Worm (Caenorhabditis elegans) whole organism, young adult: ENCODE results near the gene C07A9.10.
A peak's percentile ranks its signal among the peaks of the same experiment; 100 is the strongest.

Experiments
- B0336.3 ChIP-seq: fragments of 200-800 bp; sonication (Bioruptor generic); IDR thresholded peaks from 2 replicates; pipeline ENCODE4 v1.3.6; 2022; ENCODE audit warnings: missing genetic modification characterization, missing compliant biosample characterization
- D2030.7 ChIP-seq: fragments of 200-800 bp; sonication (Bioruptor generic); IDR thresholded peaks from 2 replicates; pipeline ENCODE4 v1.3.6; 2022; ENCODE audit warnings: missing genetic modification reagents, missing genetic modification characterization, missing compliant biosample characterization
- F10E7.11 ChIP-seq: sonication (generic microtip); optimal IDR thresholded peaks from 2 replicates; lab custom pipeline; 2017; ENCODE audit warnings: mild to moderate bottlenecking, missing genetic modification characterization, moderate library complexity, missing compliant biosample characterization
- F39B2.1 ChIP-seq: fragments of 200-800 bp; sonication (Bioruptor generic); IDR thresholded peaks from 2 replicates; pipeline ENCODE4 v1.3.6; 2022; ENCODE audit warnings: missing genetic modification reagents, missing genetic modification characterization, missing compliant biosample characterization
- F55B11.4 ChIP-seq: sonication (generic microtip); optimal IDR thresholded peaks from 2 replicates; lab custom pipeline; 2016; ENCODE audit warnings: missing compliant biosample characterization, missing genetic modification characterization, borderline replicate concordance; ENCODE audit not compliant: insufficient read depth
- F57A8.1 ChIP-seq: fragments of 200-800 bp; sonication (Bioruptor generic); optimal IDR thresholded peaks from 2 replicates; lab custom pipeline; 2018; ENCODE audit warnings: mild to moderate bottlenecking, missing genetic modification characterization, moderate library complexity, missing compliant biosample characterization
- K11D2.4 ChIP-seq: fragments of 200-800 bp; sonication (Bioruptor generic); IDR thresholded peaks from 2 replicates; pipeline ENCODE4 v1.3.6; 2022; ENCODE audit warnings: missing genetic modification reagents, missing genetic modification characterization, missing compliant biosample characterization
- K12H6.12 ChIP-seq: fragments of 200-800 bp; sonication (Bioruptor generic); optimal IDR thresholded peaks from 2 replicates; lab custom pipeline; 2018; ENCODE audit warnings: mild to moderate bottlenecking, missing genetic modification characterization, missing compliant biosample characterization
- Y53F4B.3 ChIP-seq: fragments of 200-800 bp; sonication (Bioruptor generic); IDR thresholded peaks from 2 replicates; pipeline ENCODE4 v1.3.6; 2022; ENCODE audit warnings: missing genetic modification reagents, missing genetic modification characterization, missing compliant biosample characterization
- Y53G8AR.9 ChIP-seq: fragments of 200-800 bp; sonication (Bioruptor generic); conservative IDR thresholded peaks from 2 replicates; pipeline ENCODE4 v1.3.6; 2022; ENCODE audit warnings: missing genetic modification reagents, missing genetic modification characterization, missing compliant biosample characterization
- Y56A3A.18 ChIP-seq: fragments of 200-800 bp; sonication (Bioruptor generic); IDR thresholded peaks from 2 replicates; pipeline ENCODE4 v1.3.6; 2022; ENCODE audit warnings: missing genetic modification reagents, missing genetic modification characterization, missing compliant biosample characterization
- Y95B8A.8 ChIP-seq: fragments of 200-800 bp; sonication (Bioruptor generic); IDR thresholded peaks from 2 replicates; pipeline ENCODE4 v1.3.6; 2022; ENCODE audit warnings: missing genetic modification reagents, missing genetic modification characterization, missing compliant biosample characterization
- ZK185.1 ChIP-seq: sonication (generic microtip); optimal IDR thresholded peaks from 2 replicates; lab custom pipeline; 2016; ENCODE audit warnings: mild to moderate bottlenecking, missing genetic modification characterization, missing compliant biosample characterization; ENCODE audit not compliant: poor library complexity, severe bottlenecking
- athp-1 ChIP-seq: sonication (generic microtip); optimal IDR thresholded peaks from 2 replicates; lab custom pipeline; 2017; ENCODE audit warnings: mild to moderate bottlenecking, missing genetic modification characterization, missing compliant biosample characterization
- attf-3 ChIP-seq: fragments of 200-800 bp; sonication (Bioruptor generic); conservative IDR thresholded peaks from 2 replicates; pipeline ENCODE4 v1.3.6; 2022; ENCODE audit warnings: missing genetic modification reagents, missing genetic modification characterization, missing compliant biosample characterization
- ceh-27 ChIP-seq: fragments of 200-800 bp; sonication (Bioruptor generic); optimal IDR thresholded peaks from 2 replicates; lab custom pipeline; 2018; ENCODE audit warnings: mild to moderate bottlenecking, missing genetic modification characterization, moderate library complexity, missing compliant biosample characterization
- dpff-1 ChIP-seq: sonication (generic microtip); optimal IDR thresholded peaks from 2 replicates; lab custom pipeline; 2017; ENCODE audit warnings: mild to moderate bottlenecking, missing genetic modification characterization, missing compliant biosample characterization
- egl-18 ChIP-seq: fragments of 200-800 bp; sonication (Bioruptor generic); IDR thresholded peaks from 2 replicates; pipeline ENCODE4 v1.3.6; 2022; ENCODE audit warnings: missing genetic modification reagents, missing genetic modification characterization, missing compliant biosample characterization
- egl-44 ChIP-seq: fragments of 200-800 bp; sonication (Bioruptor generic); IDR thresholded peaks from 2 replicates; pipeline ENCODE4 v1.3.6; 2022; ENCODE audit warnings: missing genetic modification reagents, missing genetic modification characterization, missing compliant biosample characterization
- egrh-3 ChIP-seq: fragments of 200-800 bp; sonication (Bioruptor generic); IDR thresholded peaks from 2 replicates; pipeline ENCODE4 v1.3.6; 2022; ENCODE audit warnings: missing genetic modification reagents, missing genetic modification characterization, missing compliant biosample characterization
- ets-4 ChIP-seq: fragments of 200-800 bp; sonication (Bioruptor generic); optimal IDR thresholded peaks from 2 replicates; lab custom pipeline; 2018; ENCODE audit warnings: mild to moderate bottlenecking, missing genetic modification characterization, missing compliant biosample characterization
- lin-26 ChIP-seq: fragments of 200-800 bp; sonication (Bioruptor generic); IDR thresholded peaks from 2 replicates; pipeline ENCODE4 v1.3.6; 2022; ENCODE audit warnings: missing genetic modification reagents, missing genetic modification characterization, missing compliant biosample characterization
- lin-35 ChIP-seq, 3 experiments: fragments of 150-350 bp in 2 of 3; sonication (generic microtip) in 1 of 3; optimal IDR thresholded peaks; 2 replicates each; lab custom pipeline; 2014 to 2018; ENCODE audit warnings: missing biosample characterization in 3 of 3, missing genetic modification characterization in 3 of 3, missing genetic modification reagents in 3 of 3
- mes-4 ChIP-seq: sonication (generic microtip); optimal IDR thresholded peaks from 2 replicates; lab custom pipeline; 2016; ENCODE audit warnings: missing genotype, missing genetic modification characterization, missing compliant biosample characterization
- nfya-1 ChIP-seq: sonication (generic microtip); optimal IDR thresholded peaks from 2 replicates; lab custom pipeline; 2017; ENCODE audit warnings: antibody characterized with exemption, missing compliant biosample characterization, missing genetic modification characterization, borderline replicate concordance; ENCODE audit not compliant: insufficient read depth
- nhr-90 ChIP-seq: sonication (generic microtip); optimal IDR thresholded peaks from 2 replicates; lab custom pipeline; 2016; ENCODE audit warnings: missing genotype, mild to moderate bottlenecking, missing genetic modification characterization, missing compliant biosample characterization
- repo-1 ChIP-seq: sonication (generic microtip); optimal IDR thresholded peaks from 2 replicates; lab custom pipeline; 2017; ENCODE audit warnings: mild to moderate bottlenecking, missing genetic modification characterization, missing compliant biosample characterization
- sdz-38 ChIP-seq: sonication (generic microtip); optimal IDR thresholded peaks from 2 replicates; lab custom pipeline; 2016; ENCODE audit warnings: missing genotype, missing genetic modification characterization, missing compliant biosample characterization
- sea-2 ChIP-seq: fragments of 200-800 bp; sonication (Bioruptor generic); IDR thresholded peaks from 2 replicates; pipeline ENCODE4 v1.3.6; 2022; ENCODE audit warnings: missing genetic modification characterization, missing compliant biosample characterization
- snpc-3.4 ChIP-seq: sonication (generic microtip); optimal IDR thresholded peaks from 2 replicates; lab custom pipeline; 2017; ENCODE audit warnings: missing genetic modification characterization, mild to moderate bottlenecking, missing compliant biosample characterization, antibody characterized with exemption, moderate library complexity, missing genotype, missing genetic modification reagents
- tbx-9 ChIP-seq: sonication (generic microtip); optimal IDR thresholded peaks from 2 replicates; lab custom pipeline; 2016; ENCODE audit warnings: borderline replicate concordance, missing genetic modification characterization, inconsistent platforms, missing compliant biosample characterization
- unc-62 ChIP-seq: fragments of 150-350 bp; optimal IDR thresholded peaks from 2 replicates; lab custom pipeline; 2014; ENCODE audit warnings: missing biosample characterization, missing genetic modification reagents, missing genetic modification characterization
- xnd-1 ChIP-seq: sonication (generic microtip); optimal IDR thresholded peaks from 2 replicates; lab custom pipeline; 2016; ENCODE audit warnings: missing genotype, missing genetic modification reagents, missing genetic modification characterization, missing compliant biosample characterization
- zim-3 ChIP-seq: sonication (generic microtip); optimal IDR thresholded peaks from 2 replicates; lab custom pipeline; 2017; ENCODE audit warnings: mild to moderate bottlenecking, missing genetic modification characterization, moderate library complexity, missing compliant biosample characterization
- ztf-28 ChIP-seq: fragments of 200-800 bp; sonication (Bioruptor generic); IDR thresholded peaks from 2 replicates; pipeline ENCODE4 v1.3.6; 2022; ENCODE audit warnings: missing genetic modification reagents, missing genetic modification characterization, missing compliant biosample characterization

Gene C07A9.10

ce11 chrIII:9665490-9666179 lies 20.2 kb downstream of the C07A9.10 start (continued):
- TF ChIP-seq K11D2.4 (GFP tag; lab: Robert Waterston, UW) (0 out of 2 replicates have a peak, but pooled peaks have one; percentile 27), ztf-28 (GFP tag; lab: Robert Waterston, UW) (no peak)

ce11 chrIII:9664484-9665221 lies 21.2 kb downstream of the C07A9.10 start:
- TF ChIP-seq Y53G8AR.9 (GFP tag; lab: Robert Waterston, UW) (0 out of 2 replicates have a peak, but pooled peaks have one; percentile 14), nfya-1 (tag; lab: Kevin White, UChicago) (no peak)

- TF ChIP-seq ZK185.1 (tag; lab: Kevin White, UChicago) = no peak
- no peak for TF ChIP-seq Y56A3A.18
- no peak for TF ChIP-seq unc-62 (GFP tag; lab: Kevin White, UChicago)
- TF ChIP-seq Y95B8A.8 (GFP tag; lab: Robert Waterston, UW) = no peak
- no peak for TF ChIP-seq xnd-1 (tag; lab: Kevin White, UChicago)
- TF ChIP-seq repo-1 (tag; lab: Kevin White, UChicago) = no peak
- TF ChIP-seq ets-4 = no peak
- TF ChIP-seq F39B2.1 (GFP tag; lab: Robert Waterston, UW) = no peak
- no peak for TF ChIP-seq D2030.7 (GFP tag; lab: Robert Waterston, UW)
Measured at ce11 chrIII:9663943-9664342, 21.9 kb downstream of the C07A9.10 start.

ce11 chrIII:9662266-9662959 lies 23.4 kb downstream of the C07A9.10 start:
- TF ChIP-seq K12H6.12 (tag; lab: Kevin White, UChicago) (peak; percentile 22), egl-44 (GFP tag; lab: Robert Waterston, UW) (no peak)

- no peak for TF ChIP-seq egrh-3
Measured at ce11 chrIII:9661119-9661518, 24.7 kb downstream of the C07A9.10 start.

- TF ChIP-seq B0336.3 (GFP tag; lab: Robert Waterston, UW) (no peak), tbx-9 (no peak), athp-1 (no peak), sea-2 (GFP tag; lab: Robert Waterston, UW) (no peak), zim-3 (tag; lab: Kevin White, UChicago) (no peak), ceh-27 (GFP tag; lab: Kevin White, UChicago) (no peak), dpff-1 (tag; lab: Kevin White, UChicago) (no peak), snpc-3.4 (tag; lab: Kevin White, UChicago) (no peak), F55B11.4 (tag; lab: Kevin White, UChicago) (no peak), F10E7.11 (tag; lab: Kevin White, UChicago) (no peak), egl-18 (GFP tag; lab: Robert Waterston, UW) (no peak), lin-26 (no peak), lin-35 (GFP tag; optimal IDR thresholded peaks at IDR 0.05; lab: Kevin White, UChicago) (no peak), Y53F4B.3 (GFP tag; lab: Robert Waterston, UW) (no peak), mes-4 (tag; lab: Kevin White, UChicago) (no peak), F57A8.1 (GFP tag; lab: Kevin White, UChicago) (no peak), nhr-90 (tag; lab: Kevin White, UChicago) (no peak), Y53G8AR.9 (GFP tag; lab: Robert Waterston, UW) (no peak), sdz-38 (tag; lab: Kevin White, UChicago) (no peak), attf-3 (GFP tag; lab: Robert Waterston, UW) (no peak)
Measured at ce11 chrIII:9658569-9658968, 27.3 kb downstream of the C07A9.10 start.
